Worm (Caenorhabditis elegans) whole organism, L4 larva: Measurements from ENCODE around the gene ZC13.2.

Experiments
- F37D6.2 ChIP-seq: sonication (generic microtip); optimal IDR thresholded peaks from 2 replicates; lab custom pipeline; 2016; ENCODE audit warnings: mild to moderate bottlenecking, missing genetic modification characterization, missing compliant biosample characterization
- F44E2.7 ChIP-seq: fragments of 200-800 bp; sonication (Bioruptor generic); IDR thresholded peaks from 2 replicates; pipeline ENCODE4 v2.1.2; 2022; ENCODE audit warnings: missing genetic modification characterization, missing compliant biosample characterization
- F49E8.2 ChIP-seq: sonication (generic microtip); optimal IDR thresholded peaks from 2 replicates; lab custom pipeline; 2016; ENCODE audit warnings: missing compliant biosample characterization, mild to moderate bottlenecking, missing genetic modification characterization, borderline replicate concordance
- Y75B8A.6 ChIP-seq: fragments of 200-800 bp; sonication (Bioruptor generic); IDR thresholded peaks from 2 replicates; pipeline ENCODE4 v1.3.6; 2022; ENCODE audit warnings: missing genetic modification reagents, missing genetic modification characterization, missing compliant biosample characterization
- aha-1 ChIP-seq: fragments of 150-350 bp; peaks from one replicate; lab custom pipeline; 2014; ENCODE audit warnings: missing biosample characterization, missing genetic modification characterization
- ama-1 ChIP-seq: fragments of 150-350 bp; optimal IDR thresholded peaks from 2 replicates; lab custom pipeline; 2014; ENCODE audit warnings: inconsistent platforms, mixed read lengths
- attf-4 ChIP-seq: sonication (generic microtip); optimal IDR thresholded peaks from 3 replicates; lab custom pipeline; 2017; ENCODE audit warnings: missing biosample characterization, missing genetic modification characterization
- ceh-28 ChIP-seq: fragments of 150-350 bp; optimal IDR thresholded peaks from 2 replicates; lab custom pipeline; 2014; ENCODE audit warnings: missing biosample characterization, missing genetic modification reagents, missing genetic modification characterization
- ceh-62 ChIP-seq: sonication (generic microtip); optimal IDR thresholded peaks from 2 replicates; lab custom pipeline; 2017; ENCODE audit warnings: missing biosample characterization, missing genetic modification characterization
- ces-1 ChIP-seq: fragments of 150-350 bp; sonication (generic microtip); optimal IDR thresholded peaks from 4 replicates; lab custom pipeline; 2014; ENCODE audit warnings: missing biosample characterization, missing genetic modification reagents, missing genetic modification characterization
- cey-2 ChIP-seq: sonication (generic microtip); optimal IDR thresholded peaks from 3 replicates; lab custom pipeline; 2017; ENCODE audit warnings: missing genetic modification characterization, mild to moderate bottlenecking, missing compliant biosample characterization, antibody characterized with exemption, borderline replicate concordance; ENCODE audit not compliant: insufficient read depth
- ctbp-1 ChIP-seq: fragments of 200-800 bp; sonication (Bioruptor generic); IDR thresholded peaks from 2 replicates; pipeline ENCODE4 v1.3.6; 2022; ENCODE audit warnings: missing genetic modification reagents, missing genetic modification characterization, missing compliant biosample characterization
- daf-8 ChIP-seq: fragments of 200-800 bp; sonication (Bioruptor generic); IDR thresholded peaks from 2 replicates; pipeline ENCODE4 v1.3.6; 2022; ENCODE audit warnings: missing genetic modification characterization, missing compliant biosample characterization
- dmd-6 ChIP-seq: fragments of 200-800 bp; sonication (Bioruptor generic); IDR thresholded peaks from 2 replicates; pipeline ENCODE4 v1.3.6; 2022; ENCODE audit warnings: missing genetic modification reagents, missing genetic modification characterization, missing compliant biosample characterization
- dmd-8 ChIP-seq: fragments of 200-800 bp; sonication (Bioruptor generic); IDR thresholded peaks from 2 replicates; pipeline ENCODE4 v1.3.6; 2022; ENCODE audit warnings: missing genetic modification characterization, missing compliant biosample characterization
- dmd-9 ChIP-seq: fragments of 200-800 bp; sonication (Bioruptor generic); IDR thresholded peaks from 2 replicates; pipeline ENCODE4 v1.3.6; 2022; ENCODE audit warnings: missing genetic modification reagents, missing genetic modification characterization, missing compliant biosample characterization
- duxl-1 ChIP-seq: sonication (generic microtip); optimal IDR thresholded peaks from 2 replicates; lab custom pipeline; 2016; ENCODE audit warnings: mild to moderate bottlenecking, missing genetic modification characterization, moderate library complexity, missing compliant biosample characterization; ENCODE audit not compliant: poor library complexity
- dve-1 ChIP-seq: sonication (generic microtip); optimal IDR thresholded peaks from 2 replicates; lab custom pipeline; 2017; ENCODE audit warnings: antibody characterized with exemption, mild to moderate bottlenecking, missing genetic modification characterization, missing compliant biosample characterization; ENCODE audit not compliant: insufficient read depth
- egl-43 ChIP-seq: fragments of 200-800 bp; sonication (Bioruptor generic); IDR thresholded peaks from 2 replicates; pipeline ENCODE4 v1.3.6; 2022; ENCODE audit warnings: missing genetic modification reagents, missing genetic modification characterization, missing compliant biosample characterization
- hif-1 ChIP-seq, 2 experiments: sonication (generic microtip); optimal IDR thresholded peaks; 2 replicates each; lab custom pipeline; 2016 to 2017; ENCODE audit warnings: missing compliant biosample characterization in 2 of 2, missing genetic modification characterization in 2 of 2, missing genetic modification reagents in 2 of 2, missing genotype in 2 of 2, mild to moderate bottlenecking in 1 of 2
- hmg-1.1 ChIP-seq: fragments of 200-800 bp; sonication (Bioruptor generic); IDR thresholded peaks from 2 replicates; pipeline ENCODE4 v1.3.6; 2022; ENCODE audit warnings: missing genetic modification reagents, missing genetic modification characterization, missing compliant biosample characterization
- lin-13 ChIP-seq: fragments of 150-350 bp; optimal IDR thresholded peaks from 2 replicates; lab custom pipeline; 2014; ENCODE audit warnings: missing biosample characterization, missing genetic modification reagents, missing genetic modification characterization
- lin-38 ChIP-seq: fragments of 200-800 bp; sonication (Bioruptor generic); IDR thresholded peaks from 2 replicates; pipeline ENCODE4 v1.3.6; 2022; ENCODE audit warnings: missing genetic modification reagents, missing genetic modification characterization, missing compliant biosample characterization
- lin-39 ChIP-seq: fragments of 150-350 bp; optimal IDR thresholded peaks from 2 replicates; lab custom pipeline; 2014; ENCODE audit warnings: missing biosample characterization, missing genetic modification reagents, missing genetic modification characterization
- lsy-2 ChIP-seq, 2 experiments: fragments of 150-350 bp in 1 of 2; sonication (generic microtip) in 1 of 2; optimal IDR thresholded peaks; 2 replicates each; lab custom pipeline; 2014 to 2017; ENCODE audit warnings: missing biosample characterization in 2 of 2, missing genetic modification characterization in 2 of 2
- madf-5 ChIP-seq, 2 experiments: fragments of 200-800 bp; sonication (Bioruptor generic); IDR thresholded peaks; 2 replicates each; pipeline ENCODE4 v1.3.6; 2022; ENCODE audit warnings: missing compliant biosample characterization in 2 of 2, missing genetic modification characterization in 2 of 2
- mdt-29 ChIP-seq: fragments of 200-800 bp; sonication (Bioruptor generic); IDR thresholded peaks from 2 replicates; pipeline ENCODE4 v1.3.6; 2022; ENCODE audit warnings: missing genetic modification reagents, missing genetic modification characterization, missing compliant biosample characterization
- mxl-2 ChIP-seq: fragments of 200-800 bp; sonication (Bioruptor generic); conservative IDR thresholded peaks from 2 replicates; pipeline ENCODE4 v1.3.6; 2022; ENCODE audit warnings: missing genetic modification reagents, missing genetic modification characterization, missing compliant biosample characterization
- nhr-10 ChIP-seq: fragments of 150-350 bp; optimal IDR thresholded peaks from 2 replicates; lab custom pipeline; 2014; ENCODE audit warnings: missing biosample characterization, missing genetic modification characterization
- nhr-11 ChIP-seq: fragments of 150-350 bp; optimal IDR thresholded peaks from 2 replicates; lab custom pipeline; 2014; ENCODE audit warnings: missing biosample characterization, missing genetic modification characterization
- nhr-237 ChIP-seq: sonication (generic microtip); optimal IDR thresholded peaks from 2 replicates; lab custom pipeline; 2017; ENCODE audit warnings: missing biosample characterization, missing genetic modification characterization
- nhr-42 ChIP-seq: fragments of 200-800 bp; sonication (Bioruptor generic); IDR thresholded peaks from 2 replicates; pipeline ENCODE4 v1.3.6; 2022; ENCODE audit warnings: missing genetic modification characterization, missing compliant biosample characterization
- nhr-76 ChIP-seq: fragments of 150-350 bp; optimal IDR thresholded peaks from 2 replicates; lab custom pipeline; 2014; ENCODE audit warnings: missing biosample characterization, missing genetic modification characterization
- nhr-77 ChIP-seq: fragments of 150-350 bp; optimal IDR thresholded peaks from 2 replicates; lab custom pipeline; 2014; ENCODE audit warnings: missing biosample characterization, missing genetic modification characterization
- sdz-12 ChIP-seq: fragments of 200-800 bp; sonication (Bioruptor generic); optimal IDR thresholded peaks from 2 replicates; lab custom pipeline; 2018; ENCODE audit warnings: mild to moderate bottlenecking, missing genetic modification characterization, missing compliant biosample characterization
- set-16 ChIP-seq: fragments of 200-800 bp; sonication (Bioruptor generic); IDR thresholded peaks from 2 replicates; pipeline ENCODE4 v1.3.6; 2022; ENCODE audit warnings: missing genetic modification reagents, missing genetic modification characterization, missing compliant biosample characterization
- spr-1 ChIP-seq: sonication (generic microtip); optimal IDR thresholded peaks from 2 replicates; lab custom pipeline; 2016; ENCODE audit warnings: mild to moderate bottlenecking, missing genetic modification characterization, missing compliant biosample characterization
- unc-130 ChIP-seq: sonication (generic microtip); optimal IDR thresholded peaks from 2 replicates; lab custom pipeline; 2016; ENCODE audit warnings: missing genetic modification reagents, missing genetic modification characterization, missing compliant biosample characterization
- unc-39 ChIP-seq: sonication (generic microtip); optimal IDR thresholded peaks from 2 replicates; lab custom pipeline; 2017; ENCODE audit warnings: missing biosample characterization, missing genetic modification characterization
- unc-62 ChIP-seq, 3 experiments: fragments of 150-350 bp in 1 of 3; sonication (generic microtip); optimal IDR thresholded peaks in 2 of 3; peaks in 1 of 3; 1 replicate in 1 of 3; 2 replicates in 2 of 3; lab custom pipeline; 2014 to 2017; ENCODE audit warnings: missing biosample characterization in 3 of 3, missing genetic modification characterization in 3 of 3, missing genetic modification reagents in 3 of 3, missing genotype in 1 of 3
- zfp-2 ChIP-seq: sonication (generic microtip); optimal IDR thresholded peaks from 2 replicates; lab custom pipeline; 2016; ENCODE audit warnings: mild to moderate bottlenecking, missing genetic modification characterization, missing compliant biosample characterization
- zfp-3 ChIP-seq: fragments of 200-800 bp; sonication (Bioruptor generic); conservative IDR thresholded peaks from 2 replicates; pipeline ENCODE4 v1.3.6; 2022; ENCODE audit warnings: missing genetic modification reagents, missing genetic modification characterization, missing compliant biosample characterization

The ZC13.2 gene

DNA sequence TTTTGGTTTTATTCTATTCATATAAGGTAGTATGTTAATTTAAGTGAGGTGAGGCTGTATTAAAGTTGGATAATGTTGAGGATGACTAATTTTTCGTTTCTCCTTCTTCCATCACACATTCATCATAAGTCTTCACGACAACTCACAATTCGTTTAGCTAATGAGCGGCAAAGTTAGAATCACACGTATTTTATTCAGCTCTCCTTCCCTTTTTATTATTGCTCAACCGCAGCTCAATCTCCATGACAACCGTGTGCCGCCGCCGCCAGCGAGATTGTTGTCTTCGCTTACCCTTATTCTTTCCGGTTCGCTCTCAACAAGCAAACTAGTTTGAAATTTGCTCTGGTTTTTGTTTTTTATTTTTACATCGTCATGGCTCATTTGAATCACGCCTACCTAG, at the start of gene ZC13.2:
TSS of gene ZC13.2 (plus strand) at position 301 of the 400 bp plus-strand sequence.
- TF ChIP-seq duxl-1 = no peak
- TF ChIP-seq unc-62 (GFP tag; optimal IDR thresholded peaks at IDR 0.05 in 1 of 2; lab: Kevin White, UChicago) = peak in 1 of 2 experiments; percentile 66
- no peak for TF ChIP-seq unc-62 (tag; optimal IDR thresholded peaks at IDR 0.05; lab: Kevin White, UChicago)
- TF ChIP-seq aha-1 (tag; lab: Kevin White, UChicago) = peak; percentile 6

DNA sequence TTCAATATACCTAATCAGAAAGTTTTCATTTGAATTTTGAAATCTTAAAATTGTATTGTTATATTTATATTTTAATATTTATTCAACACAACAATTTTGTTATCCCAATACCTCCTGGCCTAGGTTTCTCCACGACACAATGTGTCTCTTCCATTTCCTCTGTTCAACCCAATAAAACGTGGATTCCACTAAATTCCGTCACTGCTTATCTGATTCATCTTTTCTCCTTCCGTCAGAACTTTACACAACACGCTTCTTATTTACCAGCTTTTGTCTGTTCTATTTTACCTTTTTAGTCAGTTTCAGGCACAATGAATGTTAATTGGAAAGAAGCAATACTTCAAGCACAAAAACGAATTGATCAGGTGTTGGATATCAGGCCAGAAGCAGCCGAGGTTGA, 46.0 kb upstream of the ZC13.2 start, which contains the start of gene F39H12.1:
TSS of gene F39H12.1 (plus strand) at position 301 of the 400 bp plus-strand sequence.
- no peak for TF ChIP-seq F37D6.2 (tag; lab: Kevin White, UChicago)
- TF ChIP-seq ceh-28 = no peak
- no peak for TF ChIP-seq F44E2.7 (GFP tag; lab: Robert Waterston, UW)
- TF ChIP-seq ceh-62 (tag; lab: Kevin White, UChicago) = no peak
- TF ChIP-seq mdt-29 = no peak
- TF ChIP-seq lin-13 (GFP tag; lab: Kevin White, UChicago) = no peak
- TF ChIP-seq dve-1 (tag; lab: Kevin White, UChicago) = no peak
- no peak for TF ChIP-seq daf-8 (GFP tag; lab: Robert Waterston, UW)
- no peak for TF ChIP-seq unc-39 (tag; lab: Kevin White, UChicago)
- TF ChIP-seq nhr-237 (tag; lab: Kevin White, UChicago) = no peak
- TF ChIP-seq nhr-42 (GFP tag; lab: Robert Waterston, UW) = no peak
- no peak for TF ChIP-seq unc-130 (GFP tag; lab: Kevin White, UChicago)
- no peak for TF ChIP-seq set-16 (GFP tag; lab: Robert Waterston, UW)
- TF ChIP-seq egl-43 = no peak
- TF ChIP-seq dmd-6 = no peak
- TF ChIP-seq dmd-9 = no peak
- TF ChIP-seq ama-1 (lab: Kevin White, UChicago) = no peak
- TF ChIP-seq zfp-2 (tag; lab: Kevin White, UChicago) = no peak
- TF ChIP-seq cey-2 (tag; lab: Kevin White, UChicago) = no peak
- no peak for TF ChIP-seq nhr-77

DNA sequence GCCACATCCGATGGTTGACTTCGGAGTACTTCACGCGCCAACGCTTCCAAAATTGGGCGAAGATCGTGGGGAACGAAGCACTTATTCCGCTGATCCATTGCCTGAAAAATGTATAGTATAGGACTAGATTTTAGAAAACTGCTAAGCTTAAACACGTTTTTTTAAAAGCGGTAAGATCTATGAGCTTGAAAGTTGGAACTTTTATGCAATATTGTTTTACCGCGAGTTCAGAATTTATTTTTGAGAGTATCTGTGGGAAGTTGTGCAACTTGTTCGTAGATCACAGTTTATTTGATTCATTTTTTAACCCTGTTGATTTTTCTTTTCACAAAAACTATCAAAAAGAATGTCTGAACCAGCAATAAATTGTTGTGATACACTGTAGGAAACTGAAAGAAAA, 39.1 kb upstream of the ZC13.2 start, which contains the start of gene F39H12.3:
TSS of gene F39H12.3 (minus strand) at position 101 of the 400 bp plus-strand sequence.
- TF ChIP-seq hmg-1.1 (GFP tag; lab: Robert Waterston, UW) (no peak), F44E2.7 (GFP tag; lab: Robert Waterston, UW) (no peak), ces-1 (GFP tag; lab: Kevin White, UChicago) (no peak), hif-1 (tag; optimal IDR thresholded peaks at IDR 0.05; lab: Kevin White, UChicago) (no peak), attf-4 (tag; lab: Kevin White, UChicago) (no peak), sdz-12 (GFP tag; lab: Kevin White, UChicago) (no peak)

ce11 chrX:844649-845048, 35.8 kb upstream of the ZC13.2 start:
- TF ChIP-seq dmd-8 (GFP tag; lab: Robert Waterston, UW) = no peak
- TF ChIP-seq mxl-2 = no peak
- 0 out of 4 replicates have a peak, but pooled peaks of 1 of the 2 experiments have one; percentile 20 for TF ChIP-seq madf-5 (GFP tag; IDR thresholded peaks at IDR 0.05; lab: Robert Waterston, UW)
- peak; percentile 12 for TF ChIP-seq nhr-11 (tag; lab: Kevin White, UChicago)
- TF ChIP-seq nhr-237 (tag; lab: Kevin White, UChicago) = no peak
- no peak for TF ChIP-seq nhr-76 (tag; lab: Kevin White, UChicago)
- no peak for TF ChIP-seq nhr-10
- TF ChIP-seq set-16 (GFP tag; lab: Robert Waterston, UW) = peak; percentile 80
- no peak for TF ChIP-seq unc-130 (GFP tag; lab: Kevin White, UChicago)
- TF ChIP-seq Y75B8A.6 (GFP tag; lab: Robert Waterston, UW) = no peak
- no peak for TF ChIP-seq F49E8.2 (tag; lab: Kevin White, UChicago)
- TF ChIP-seq spr-1 (tag; lab: Kevin White, UChicago) = no peak
- TF ChIP-seq nhr-42 (GFP tag; lab: Robert Waterston, UW) = no peak
- peak; percentile 58; the same call in 1 of the 2 replicates for TF ChIP-seq ctbp-1 (GFP tag; lab: Robert Waterston, UW)
- TF ChIP-seq lsy-2 (tag; optimal IDR thresholded peaks at IDR 0.05; lab: Kevin White, UChicago) = no peak
- TF ChIP-seq lin-39 (tag; lab: Kevin White, UChicago) = no peak
- no peak for TF ChIP-seq zfp-3 (GFP tag; lab: Robert Waterston, UW)
- no peak for TF ChIP-seq lin-38 (GFP tag; lab: Robert Waterston, UW)
- 0 out of 2 replicates have a peak, but pooled peaks have one; percentile 29 for TF ChIP-seq dmd-9
- peak; percentile 61 for TF ChIP-seq aha-1 (tag; lab: Kevin White, UChicago)
- TF ChIP-seq, all 104 proteins: peak for 6
